Worm (Caenorhabditis elegans) whole organism, L1 larva: ENCODE measurements around the gene picc-1.
A peak's percentile ranks its signal among the peaks of the same experiment; 100 is the strongest.
"Not testable (repeated sequence)": the region's sequence is repeated elsewhere in the genome, so short reads cannot be mapped to it uniquely, and the experiment has no call there.

Experiments used
- C16A3.4 ChIP-seq: fragments of 150-350 bp; optimal IDR thresholded peaks from 2 replicates; lab custom pipeline; 2014; ENCODE audit warnings: missing biosample characterization, missing genetic modification characterization
- F16B12.6 ChIP-seq: fragments of 150-350 bp; optimal IDR thresholded peaks from 2 replicates; lab custom pipeline; 2014; ENCODE audit warnings: missing biosample characterization, missing genetic modification characterization
- aly-2 ChIP-seq: fragments of 150-350 bp; optimal IDR thresholded peaks from 2 replicates; lab custom pipeline; 2014; ENCODE audit warnings: missing biosample characterization, missing genetic modification characterization
- blmp-1 ChIP-seq: fragments of 150-350 bp; optimal IDR thresholded peaks from 2 replicates; lab custom pipeline; 2014; ENCODE audit warnings: missing biosample characterization, missing genetic modification characterization
- ceh-63 ChIP-seq: fragments of 200-800 bp; sonication (Bioruptor generic); optimal IDR thresholded peaks from 2 replicates; lab custom pipeline; 2018; ENCODE audit warnings: mild to moderate bottlenecking, missing genetic modification characterization, missing compliant biosample characterization
- ceh-82 ChIP-seq, 3 experiments: fragments of 150-350 bp in 1 of 3; sonication (generic microtip) in 2 of 3; optimal IDR thresholded peaks; 2 replicates each; lab custom pipeline; 2014 to 2017; ENCODE audit warnings: missing biosample characterization in 3 of 3, missing genetic modification characterization in 3 of 3
- dpl-1 ChIP-seq, 3 experiments: fragments of 150-350 bp in 2 of 3; sonication (generic microtip) in 1 of 3; optimal IDR thresholded peaks; 2 replicates each; lab custom pipeline; 2014 to 2017; ENCODE audit warnings: missing biosample characterization in 3 of 3, missing genetic modification characterization in 3 of 3, missing genetic modification reagents in 3 of 3
- efl-3 ChIP-seq: fragments of 200-800 bp; sonication (Bioruptor generic); optimal IDR thresholded peaks from 2 replicates; lab custom pipeline; 2018; ENCODE audit warnings: mild to moderate bottlenecking, missing genetic modification characterization, missing compliant biosample characterization
- egl-13 ChIP-seq: sonication (generic microtip); optimal IDR thresholded peaks from 2 replicates; lab custom pipeline; 2016; ENCODE audit warnings: missing genotype, missing genetic modification reagents, missing genetic modification characterization, missing compliant biosample characterization
- egl-27 ChIP-seq, 2 experiments: fragments of 150-350 bp in 1 of 2; sonication (generic microtip); optimal IDR thresholded peaks; 3 replicates each; lab custom pipeline; 2017 to 2018; ENCODE audit warnings: missing biosample characterization in 2 of 2, missing genetic modification characterization in 2 of 2, missing genetic modification reagents in 2 of 2
- elt-2 ChIP-seq: sonication (generic microtip); optimal IDR thresholded peaks from 2 replicates; lab custom pipeline; 2016; ENCODE audit warnings: missing genetic modification characterization, mild to moderate bottlenecking, inconsistent platforms, missing compliant biosample characterization, missing genetic modification reagents
- fkh-8 ChIP-seq: sonication (generic microtip); optimal IDR thresholded peaks from 2 replicates; lab custom pipeline; 2016; ENCODE audit warnings: mild to moderate bottlenecking, missing genetic modification characterization, missing compliant biosample characterization
- fos-1 ChIP-seq: fragments of 150-350 bp; optimal IDR thresholded peaks from 2 replicates; lab custom pipeline; 2014; ENCODE audit warnings: missing biosample characterization, missing genetic modification characterization
- hpl-2 ChIP-seq: fragments of 150-350 bp; optimal IDR thresholded peaks from 2 replicates; lab custom pipeline; 2014; ENCODE audit warnings: missing biosample characterization, missing genetic modification reagents, missing genetic modification characterization
- irx-1 ChIP-seq: sonication (generic microtip); optimal IDR thresholded peaks from 2 replicates; lab custom pipeline; 2016; ENCODE audit warnings: missing genetic modification characterization, missing compliant biosample characterization
- lin-14 ChIP-seq: fragments of 200-800 bp; sonication (Bioruptor generic); optimal IDR thresholded peaks from 2 replicates; lab custom pipeline; 2018; ENCODE audit warnings: mild to moderate bottlenecking, missing genetic modification characterization, moderate library complexity, missing compliant biosample characterization
- lin-15B ChIP-seq: fragments of 150-350 bp; sonication (generic microtip); optimal IDR thresholded peaks from 3 replicates; lab custom pipeline; 2014; ENCODE audit warnings: missing biosample characterization, missing genetic modification characterization
- lin-39 ChIP-seq: fragments of 150-350 bp; optimal IDR thresholded peaks from 2 replicates; lab custom pipeline; 2014; ENCODE audit warnings: missing biosample characterization, missing genetic modification reagents, missing genetic modification characterization
- lsy-2 ChIP-seq, 2 experiments: fragments of 150-350 bp; optimal IDR thresholded peaks; 2 replicates each; lab custom pipeline; 2014; ENCODE audit warnings: missing biosample characterization in 2 of 2, missing genetic modification characterization in 2 of 2
- mab-9 ChIP-seq: fragments of 200-800 bp; sonication (Bioruptor generic); IDR thresholded peaks from 2 replicates; pipeline ENCODE4 v1.3.6; 2022; ENCODE audit warnings: missing genetic modification reagents, missing genetic modification characterization, missing compliant biosample characterization
- mdl-1 ChIP-seq, 2 experiments: fragments of 150-350 bp; optimal IDR thresholded peaks; 2 replicates each; lab custom pipeline; 2014 to 2017; ENCODE audit warnings: missing biosample characterization in 2 of 2, missing genetic modification characterization in 2 of 2, inconsistent platforms in 1 of 2
- mef-2 ChIP-seq: fragments of 150-350 bp; optimal IDR thresholded peaks from 2 replicates; lab custom pipeline; 2014; ENCODE audit warnings: missing biosample characterization, missing genetic modification characterization
- nhr-19 ChIP-seq: fragments of 200-800 bp; sonication (Bioruptor generic); conservative IDR thresholded peaks from 2 replicates; pipeline ENCODE4 v1.3.6; 2022; ENCODE audit warnings: missing genetic modification characterization, missing compliant biosample characterization
- nhr-47 ChIP-seq: sonication (generic microtip); optimal IDR thresholded peaks from 2 replicates; lab custom pipeline; 2016; ENCODE audit warnings: mild to moderate bottlenecking, missing genetic modification characterization, moderate library complexity, missing compliant biosample characterization
- nhr-71 ChIP-seq: sonication (generic microtip); optimal IDR thresholded peaks from 2 replicates; lab custom pipeline; 2016; ENCODE audit warnings: mild to moderate bottlenecking, missing genetic modification characterization, moderate library complexity, missing compliant biosample characterization
- nhr-77 ChIP-seq: fragments of 150-350 bp; optimal IDR thresholded peaks from 2 replicates; lab custom pipeline; 2014; ENCODE audit warnings: missing biosample characterization, missing genetic modification characterization
- nhr-90 ChIP-seq: sonication (generic microtip); optimal IDR thresholded peaks from 2 replicates; lab custom pipeline; 2016; ENCODE audit warnings: mild to moderate bottlenecking, missing genetic modification characterization, missing compliant biosample characterization; ENCODE audit not compliant: poor library complexity
- pqm-1 ChIP-seq: sonication (generic microtip); optimal IDR thresholded peaks from 3 replicates; lab custom pipeline; 2017; ENCODE audit warnings: missing biosample characterization, missing genetic modification characterization
- skn-1 ChIP-seq: fragments of 150-350 bp; optimal IDR thresholded peaks from 2 replicates; lab custom pipeline; 2014; ENCODE audit warnings: missing biosample characterization, missing genetic modification characterization
- snpc-4 ChIP-seq: fragments of 150-350 bp; optimal IDR thresholded peaks from 2 replicates; lab custom pipeline; 2014; ENCODE audit warnings: missing biosample characterization, missing genetic modification characterization
- snu-23 ChIP-seq: sonication (generic microtip); optimal IDR thresholded peaks from 2 replicates; lab custom pipeline; 2016; ENCODE audit warnings: missing genetic modification characterization, missing compliant biosample characterization
- sptf-1 ChIP-seq: fragments of 150-350 bp; optimal IDR thresholded peaks from 2 replicates; lab custom pipeline; 2014; ENCODE audit warnings: missing biosample characterization, missing genetic modification characterization
- sup-37 ChIP-seq: fragments of 200-800 bp; sonication (Bioruptor generic); optimal IDR thresholded peaks from 2 replicates; lab custom pipeline; 2018; ENCODE audit warnings: mild to moderate bottlenecking, missing genetic modification characterization, missing compliant biosample characterization
- swsn-7 ChIP-seq: sonication (generic microtip); optimal IDR thresholded peaks from 2 replicates; lab custom pipeline; 2016; ENCODE audit warnings: missing genetic modification characterization, missing compliant biosample characterization
- tbx-2 ChIP-seq: sonication (generic microtip); optimal IDR thresholded peaks from 2 replicates; lab custom pipeline; 2016; ENCODE audit warnings: missing genetic modification characterization, missing compliant biosample characterization
- unc-130 ChIP-seq: fragments of 150-350 bp; optimal IDR thresholded peaks from 2 replicates; lab custom pipeline; 2017; ENCODE audit warnings: missing biosample characterization, missing genetic modification characterization, inconsistent platforms
- unc-30 ChIP-seq: sonication (generic microtip); optimal IDR thresholded peaks from 2 replicates; lab custom pipeline; 2017; ENCODE audit warnings: missing biosample characterization, missing genetic modification characterization
- unc-86 ChIP-seq: sonication (generic microtip); optimal IDR thresholded peaks from 2 replicates; lab custom pipeline; 2016; ENCODE audit warnings: missing genetic modification characterization, missing compliant biosample characterization
- xbp-1 ChIP-seq: sonication (generic microtip); optimal IDR thresholded peaks from 2 replicates; lab custom pipeline; 2016; ENCODE audit warnings: missing genetic modification characterization, missing compliant biosample characterization
- zag-1 ChIP-seq: fragments of 150-350 bp; optimal IDR thresholded peaks from 2 replicates; lab custom pipeline; 2014; ENCODE audit warnings: missing biosample characterization, missing genetic modification characterization
- ztf-11 ChIP-seq, 2 experiments: sonication (generic microtip); optimal IDR thresholded peaks; 2 replicates each; lab custom pipeline; 2016 to 2017; ENCODE audit warnings: missing genetic modification characterization in 2 of 2, missing biosample characterization in 1 of 2, missing compliant biosample characterization in 1 of 2

The picc-1 gene

ce11 chrV:6033512-6033911, 14.7 kb downstream of the picc-1 start (continued):
- TF ChIP-seq ztf-11 (tag; optimal IDR thresholded peaks at IDR 0.05; lab: Kevin White, UChicago) (no peak), aly-2 (tag; lab: Kevin White, UChicago) (no peak), pqm-1 (tag; lab: Kevin White, UChicago) (no peak), egl-27 (tag; optimal IDR thresholded peaks at IDR 0.05; lab: Kevin White, UChicago) (no peak), irx-1 (tag; lab: Kevin White, UChicago) (no peak), tbx-2 (peak; percentile 11), xbp-1 (peak; percentile 12), snu-23 (GFP tag; lab: Kevin White, UChicago) (peak; percentile 4), egl-13 (no peak)

- TF ChIP-seq F16B12.6 (no peak), lsy-2 (tag; optimal IDR thresholded peaks at IDR 0.05; lab: Kevin White, UChicago) (no peak), sup-37 (GFP tag; lab: Kevin White, UChicago) (no peak), nhr-77 (tag; lab: Kevin White, UChicago) (no peak), nhr-71 (tag; lab: Kevin White, UChicago) (no peak), aly-2 (tag; lab: Kevin White, UChicago) (no peak), mab-9 (GFP tag; lab: Robert Waterston, UW) (no peak), fos-1 (tag; lab: Kevin White, UChicago) (no peak), snpc-4 (tag; lab: Kevin White, UChicago) (no peak), sptf-1 (no peak)
Observed at ce11 chrV:6034714-6035113, 15.9 kb downstream of the picc-1 start, which contains the start of gene dhs-17. dhs-17 (minus strand) TSS chrV:6034814.

ce11 chrV:6036547-6036946, 17.8 kb downstream of the picc-1 start:
- no peak for TF ChIP-seq lsy-2 (tag; optimal IDR thresholded peaks at IDR 0.05; lab: Kevin White, UChicago)
- TF ChIP-seq snu-23 (GFP tag; lab: Kevin White, UChicago): no peak
- no peak for TF ChIP-seq swsn-7 (tag; lab: Kevin White, UChicago)
- no peak for TF ChIP-seq nhr-47 (tag; lab: Kevin White, UChicago)
- no peak for TF ChIP-seq ceh-82 (tag; optimal IDR thresholded peaks at IDR 0.05; lab: Kevin White, UChicago)
- no peak for TF ChIP-seq lin-14 (GFP tag; lab: Kevin White, UChicago)
- TF ChIP-seq tbx-2: no peak
- TF ChIP-seq, all 84 proteins: peak for 0

ce11 chrV:6038405-6039151, 19.8 kb downstream of the picc-1 start, which contains the start of gene F29G9.1:
F29G9.1 (plus strand) TSS chrV:6039101.
- TF ChIP-seq hpl-2 (GFP tag; lab: Kevin White, UChicago); zag-1; pqm-1 (tag; lab: Kevin White, UChicago): not testable (repeated sequence)

ce11 chrV:6041375-6041774, 22.6 kb downstream of the picc-1 start, which contains the start of gene R01B10.2:
R01B10.2 (minus strand) TSS chrV:6041475.
- no peak for TF ChIP-seq C16A3.4 (tag; lab: Kevin White, UChicago)
- no peak for TF ChIP-seq mef-2
- no peak for TF ChIP-seq tbx-2
- TF ChIP-seq nhr-90 (tag; lab: Kevin White, UChicago): no peak
- no peak for TF ChIP-seq blmp-1
- TF ChIP-seq unc-30: no peak
- TF ChIP-seq mdl-1 (tag; optimal IDR thresholded peaks at IDR 0.05; lab: Kevin White, UChicago): no peak
- no peak for TF ChIP-seq unc-86
- TF ChIP-seq pqm-1 (tag; lab: Kevin White, UChicago): no peak
- no peak for TF ChIP-seq nhr-19
- no peak for TF ChIP-seq efl-3
- no peak for TF ChIP-seq elt-2 (tag; lab: Kevin White, UChicago)
- TF ChIP-seq dpl-1 (GFP tag; optimal IDR thresholded peaks at IDR 0.05; lab: Kevin White, UChicago): no peak
- no peak for TF ChIP-seq unc-130 (tag; lab: Kevin White, UChicago)
- no peak for TF ChIP-seq lin-39 (tag; lab: Kevin White, UChicago)
- TF ChIP-seq ceh-63 (GFP tag; lab: Kevin White, UChicago): no peak
- TF ChIP-seq skn-1: no peak
- no peak for TF ChIP-seq fkh-8
- no peak for TF ChIP-seq lin-15B
